Fruit fly (Drosophila melanogaster): ENCODE measurements around the gene CG11380.
A peak's percentile ranks its signal among the peaks of the same experiment; 100 is the strongest.

The CG11380 gene

DNA sequence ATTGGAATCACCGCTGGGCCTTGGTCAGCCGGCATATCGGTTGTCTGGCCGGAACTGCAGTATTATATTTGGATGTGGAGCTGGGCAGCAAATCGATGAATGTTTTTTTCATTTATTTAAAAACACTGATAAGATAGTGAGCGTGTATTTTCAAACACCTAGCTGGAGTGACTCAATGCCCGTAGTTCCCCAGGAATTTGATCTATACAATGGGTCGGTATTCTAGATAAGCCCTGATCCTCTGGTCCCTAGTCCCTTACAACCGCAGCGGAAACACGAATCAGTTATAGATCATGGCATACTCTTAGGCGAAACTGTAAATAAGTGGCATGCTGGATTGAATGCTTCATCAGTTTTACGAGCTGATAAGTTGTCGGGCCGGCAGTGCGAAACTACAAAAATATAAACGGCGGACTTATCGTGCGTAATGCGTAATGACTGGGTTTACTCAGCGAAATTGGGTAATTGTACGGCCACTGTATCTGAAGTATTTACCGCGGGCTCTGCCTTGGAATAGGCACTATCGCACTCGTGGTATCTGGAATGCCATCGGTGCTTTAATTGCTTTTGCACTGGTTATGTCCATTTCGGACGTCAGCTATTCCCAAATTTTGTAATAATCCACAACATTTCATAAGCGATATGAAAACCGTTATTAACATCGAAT is 18.2 kb upstream of the CG11380 start:
- TF ChIP-seq CG8290 (GFP tag; optimal IDR thresholded peaks at IDR 0.05) (no peak), CG8290 (tag; optimal IDR thresholded peaks at IDR 0.05) (peak in 1 of 2 experiments; percentile 51), CG2678 (tag; optimal IDR thresholded peaks at IDR 0.05) (peak; percentile 1), Pdp1 (GFP tag; optimal IDR thresholded peaks at IDR 0.05) (peak in 1 of 2 experiments; percentile 78), CG18476 (GFP tag; optimal IDR thresholded peaks at IDR 0.05) (no peak), E2f2 (GFP tag; IDR thresholded peaks at IDR 0.05) (no peak), grn (GFP tag; optimal IDR thresholded peaks at IDR 0.05) (peak; percentile 75), Deaf1 (tag; optimal IDR thresholded peaks at IDR 0.05) (peak; percentile 51), chm (GFP tag; IDR thresholded peaks at IDR 0.05) (peak; percentile 25; the same call in 1 of the 2 replicates), sug (tag; optimal IDR thresholded peaks at IDR 0.05) (peak; percentile 46), HmgZ (tag; optimal IDR thresholded peaks at IDR 0.05) (peak; percentile 13), exex (tag; optimal IDR thresholded peaks at IDR 0.05) (peak; percentile 95), CG18599 (GFP tag; optimal IDR thresholded peaks at IDR 0.05) (peak; percentile 5), sens (GFP tag) (peak; percentile 1), CG2199 (GFP tag; IDR thresholded peaks at IDR 0.05) (no peak), Ada2b (GFP tag; IDR thresholded peaks at IDR 0.05) (no peak), sd (tag; optimal IDR thresholded peaks at IDR 0.05) (peak; percentile 71), Med (GFP tag) (peak; percentile 20), chinmo (GFP tag; IDR thresholded peaks at IDR 0.05; ENCODE audit: partially characterized antibody) (0 out of 4 replicates have a peak, but pooled peaks have one; percentile 30), CG34376 (GFP tag; optimal IDR thresholded peaks at IDR 0.05) (peak; percentile 66), CG3726 (GFP tag; IDR thresholded peaks at IDR 0.05) (no peak), mirr (GFP tag; optimal IDR thresholded peaks at IDR 0.05) (peak; percentile 88), Eip74EF (GFP tag; optimal IDR thresholded peaks at IDR 0.05) (no peak)

DNA sequence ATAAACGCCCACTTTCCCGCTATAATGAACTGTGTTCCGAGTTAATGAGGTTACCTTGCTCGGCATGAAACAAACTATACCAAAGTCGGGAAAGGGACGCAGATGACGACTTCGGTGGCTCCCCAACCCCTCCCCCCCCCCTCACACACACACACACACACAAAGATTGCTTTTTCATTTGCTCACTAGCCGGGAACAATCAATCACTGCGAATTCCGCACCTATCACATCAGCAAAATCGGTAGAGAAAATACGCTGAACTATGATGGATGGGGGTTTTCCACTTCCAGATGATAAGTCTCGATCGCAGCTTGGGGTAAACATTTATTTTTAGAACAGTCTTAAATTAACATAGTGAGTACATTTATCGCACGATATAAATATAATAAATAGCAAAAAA is 17.5 kb upstream of the CG11380 start:
- TF ChIP-seq da (GFP tag; optimal IDR thresholded peaks at IDR 0.05) (no peak), lab (GFP tag; optimal IDR thresholded peaks at IDR 0.05) (peak; percentile 63), Gsc (GFP tag; IDR thresholded peaks at IDR 0.05) (no peak)

DNA sequence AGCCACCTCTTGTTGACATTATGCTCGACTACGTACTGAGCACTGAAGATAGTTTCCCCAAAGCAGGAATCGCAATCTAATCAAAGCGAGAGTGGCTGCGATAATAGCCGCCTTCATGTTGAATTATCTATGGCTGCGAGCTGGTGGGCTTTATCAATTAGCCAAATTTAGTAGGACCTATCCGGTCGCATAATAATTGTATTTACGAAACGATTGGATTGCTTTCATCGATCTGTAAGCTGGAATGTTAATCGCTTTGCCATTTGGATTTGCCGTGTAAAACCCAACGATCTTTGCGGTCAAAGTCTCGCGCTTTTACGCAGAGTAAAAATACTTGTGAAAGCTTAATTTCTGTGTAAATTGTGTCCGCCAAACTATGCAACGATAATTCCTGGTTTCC is 15.1 kb upstream of the CG11380 start, which contains the start of gene CG11384:
Gene CG11384 (minus strand): TSS at position 43 of the 400 bp plus-strand sequence.
- TF ChIP-seq exex (tag; optimal IDR thresholded peaks at IDR 0.05), result peak; percentile 90
- TF ChIP-seq knrl (GFP tag; IDR thresholded peaks at IDR 0.05; ENCODE audit: partially characterized antibody), result no peak
- TF ChIP-seq rib (GFP tag; IDR thresholded peaks at IDR 0.05), result no peak
- TF ChIP-seq az2 (GFP tag; optimal IDR thresholded peaks at IDR 0.05), result no peak
- peak; percentile 47 for TF ChIP-seq CG34376 (GFP tag; optimal IDR thresholded peaks at IDR 0.05)
- peak; percentile 47 for TF ChIP-seq sug (tag; optimal IDR thresholded peaks at IDR 0.05)
- peak; percentile 27 for TF ChIP-seq mirr (GFP tag; optimal IDR thresholded peaks at IDR 0.05)
- TF ChIP-seq sd (tag; optimal IDR thresholded peaks at IDR 0.05), result peak; percentile 75

DNA sequence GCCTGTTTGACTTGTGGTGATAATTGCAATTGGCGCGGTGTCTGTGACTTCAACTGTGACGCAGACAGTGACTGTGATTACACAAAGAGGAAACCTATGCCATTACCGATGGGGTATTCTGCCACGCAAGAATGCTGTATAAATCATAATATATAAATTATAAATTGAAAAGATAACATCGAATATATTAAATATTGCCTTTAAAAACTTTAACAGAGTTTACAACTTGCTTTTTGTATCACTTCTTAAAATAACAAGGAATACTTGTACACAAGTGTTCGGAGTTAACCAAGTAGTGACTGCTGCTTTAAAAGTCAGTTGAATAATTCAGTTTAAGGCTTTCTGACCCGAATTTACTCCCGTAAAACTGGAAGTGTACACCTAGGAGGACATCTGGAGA is 11.2 kb upstream of the CG11380 start, which contains the start of gene CG11379:
Gene CG11379 (plus strand): TSS at position 301 of the 400 bp plus-strand sequence.
- TF ChIP-seq Atf-2 (GFP tag; optimal IDR thresholded peaks at IDR 0.05), result no peak
- no peak for TF ChIP-seq Bteb2 (GFP tag; optimal IDR thresholded peaks at IDR 0.05)
- no peak for TF ChIP-seq ERR (GFP tag; optimal IDR thresholded peaks at IDR 0.05)
- peak; percentile 27 for TF ChIP-seq CG3995 (GFP tag; optimal IDR thresholded peaks at IDR 0.05)
- TF ChIP-seq CG18476 (GFP tag; optimal IDR thresholded peaks at IDR 0.05), result no peak
